Worm (Caenorhabditis elegans): Measurements from ENCODE around the gene col-12.

col-12 gene

DNA sequence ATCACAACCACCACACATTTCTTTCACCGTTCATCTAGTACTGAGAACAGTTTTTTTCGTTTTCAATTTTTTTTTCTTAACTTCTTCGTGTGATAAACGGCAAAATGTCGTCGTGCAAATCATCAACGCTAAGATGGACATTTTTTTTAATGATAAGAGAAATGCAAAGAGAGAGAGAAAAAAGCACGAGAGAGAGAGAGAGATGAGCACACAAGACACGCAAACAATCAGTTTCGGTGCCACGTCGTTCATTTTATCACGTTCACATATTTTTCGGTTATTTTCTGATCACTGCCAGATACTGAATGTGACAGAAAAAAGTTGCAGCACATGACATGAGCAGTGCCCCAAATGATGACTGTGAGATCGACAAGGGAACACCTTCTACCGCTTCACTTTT, 43.2 kb upstream of the col-12 start, which contains the start of gene egl-9 (continued):
- no peak for TF ChIP-seq zfp-2 (tag; optimal IDR thresholded peaks at IDR 0.05)
- TF ChIP-seq daf-19 (GFP tag; conservative IDR thresholded peaks at IDR 0.05): no peak

DNA sequence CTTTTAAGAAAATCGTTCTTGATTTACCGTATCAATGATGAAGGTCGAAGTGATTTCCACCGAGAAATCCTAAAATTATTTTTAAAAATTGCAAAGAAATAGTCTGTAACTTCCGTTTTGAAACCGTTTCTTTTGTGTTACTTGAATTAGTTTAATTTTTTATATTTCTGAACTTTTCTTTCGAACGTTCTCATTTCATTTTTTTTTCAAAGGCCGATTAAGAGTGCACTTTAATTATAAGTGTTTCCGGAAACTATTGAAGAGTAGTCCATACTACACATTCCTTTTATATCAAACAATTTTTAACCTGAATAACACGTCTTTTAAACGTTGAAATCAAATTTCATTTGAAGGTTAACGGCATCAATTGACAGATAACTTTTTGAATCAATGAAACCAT, 42.7 kb upstream of the col-12 start:
- TF ChIP-seq unc-62 (GFP tag; optimal IDR thresholded peaks at IDR 0.05 in 1 of 2) (peak in 1 of 2 experiments; percentile 90), unc-62 (tag; optimal IDR thresholded peaks at IDR 0.05) (no peak), aha-1 (tag) (peak; percentile 13), ceh-32 (tag; optimal IDR thresholded peaks at IDR 0.05; ENCODE audit: poor library complexity) (no peak), lsy-2 (tag; optimal IDR thresholded peaks at IDR 0.05) (no peak)

DNA sequence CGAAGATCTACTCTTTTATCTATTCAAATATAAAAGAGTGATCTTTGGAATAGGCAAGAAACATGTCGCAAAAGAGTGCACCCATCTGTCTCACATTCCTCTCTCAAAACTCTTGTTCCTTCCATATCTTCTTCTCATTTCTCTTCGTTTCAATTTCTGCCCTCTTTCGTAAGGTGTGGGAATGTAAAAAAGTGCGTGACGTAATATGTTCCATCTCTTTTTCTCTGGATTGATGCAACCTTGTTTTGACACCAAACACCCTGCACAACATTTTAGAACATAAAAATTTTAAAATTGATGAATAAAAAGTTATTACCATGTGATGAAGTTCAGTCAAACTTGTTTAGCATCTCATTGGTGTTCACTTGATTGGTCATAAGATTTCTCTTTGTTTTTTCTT, 42.1 kb upstream of the col-12 start:
- TF ChIP-seq mes-2 (tag; optimal IDR thresholded peaks at IDR 0.05; ENCODE audit: poor library complexity, severe bottlenecking) (peak; percentile 2), daf-16 (GFP tag; optimal IDR thresholded peaks at IDR 0.05) (no peak), daf-16 (tag; optimal IDR thresholded peaks at IDR 0.05) (peak; percentile 15), nhr-111 (GFP tag; optimal IDR thresholded peaks at IDR 0.05) (no peak), mep-1 (tag; optimal IDR thresholded peaks at IDR 0.05) (no peak), hmg-1.1 (GFP tag; IDR thresholded peaks at IDR 0.05) (no peak), madf-5 (GFP tag; IDR thresholded peaks at IDR 0.05) (no peak), arid-1 (GFP tag; conservative IDR thresholded peaks at IDR 0.05) (no peak), php-3 (GFP tag; IDR thresholded peaks at IDR 0.05) (no peak), ama-1 (optimal IDR thresholded peaks at IDR 0.05) (peak; percentile 58), skn-1 (tag; optimal IDR thresholded peaks at IDR 0.05) (no peak), lin-13 (GFP tag; optimal IDR thresholded peaks at IDR 0.05) (no peak), lin-1 (GFP tag; IDR thresholded peaks at IDR 0.05) (no peak), hlh-30 (tag; optimal IDR thresholded peaks at IDR 0.05; ENCODE audit: insufficient read depth) (peak; percentile 71), ceh-32 (tag; optimal IDR thresholded peaks at IDR 0.05; ENCODE audit: poor library complexity) (no peak), nhr-48 (tag; optimal IDR thresholded peaks at IDR 0.05) (no peak)

DNA sequence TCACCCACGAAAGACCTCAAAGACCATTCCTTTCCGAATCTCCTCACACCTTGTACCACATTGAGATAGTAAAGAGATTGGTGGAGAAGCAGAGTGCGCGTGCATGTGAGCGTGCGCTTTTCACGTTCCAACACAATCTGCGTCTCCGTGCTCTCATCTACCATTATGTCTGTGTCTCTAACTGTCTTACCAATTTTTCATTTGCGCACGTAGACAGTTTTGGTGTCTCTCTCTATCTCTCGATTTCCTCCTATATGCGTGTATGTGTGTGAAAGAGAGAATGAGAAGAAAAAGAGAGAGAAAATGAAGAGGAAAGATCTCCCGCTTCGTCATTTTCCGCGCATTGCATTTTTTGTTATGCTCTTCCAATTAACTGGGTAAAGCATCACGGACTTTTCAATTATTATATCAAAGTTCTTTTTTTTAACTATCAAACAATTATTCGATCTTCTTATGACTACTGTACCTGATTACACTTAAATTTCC, 41.7 kb upstream of the col-12 start:
- peak; percentile 46 for TF ChIP-seq ceh-28 (tag; optimal IDR thresholded peaks at IDR 0.05)
- peak; percentile 86 for TF ChIP-seq jun-1 (tag; optimal IDR thresholded peaks at IDR 0.05)
- TF ChIP-seq ceh-32 (tag; optimal IDR thresholded peaks at IDR 0.05; ENCODE audit: poor library complexity): no peak
- TF ChIP-seq unc-130 (GFP tag; optimal IDR thresholded peaks at IDR 0.05): no peak
- TF ChIP-seq mep-1 (tag; optimal IDR thresholded peaks at IDR 0.05): peak; percentile 96
- no peak for TF ChIP-seq ceh-82 (tag; optimal IDR thresholded peaks at IDR 0.05)
- peak; percentile 14 for TF ChIP-seq egl-27 (tag; optimal IDR thresholded peaks at IDR 0.05)
- no peak for TF ChIP-seq Y5F2A.4 (GFP tag; optimal IDR thresholded peaks at IDR 0.05)
- peak; percentile 92 for TF ChIP-seq mxl-3 (GFP tag; optimal IDR thresholded peaks at IDR 0.05)
- no peak for TF ChIP-seq F44E2.7 (GFP tag; IDR thresholded peaks at IDR 0.05)
- no peak for TF ChIP-seq egl-43 (GFP tag; IDR thresholded peaks at IDR 0.05)
- no peak for TF ChIP-seq madf-5 (GFP tag; IDR thresholded peaks at IDR 0.05)
- TF ChIP-seq ceh-20 (GFP tag; IDR thresholded peaks at IDR 0.05): peak; percentile 88
- TF ChIP-seq nhr-237 (tag; optimal IDR thresholded peaks at IDR 0.05): peak; percentile 25
- no peak for TF ChIP-seq Y105C5A.15 (GFP tag; IDR thresholded peaks at IDR 0.05)
- peak; percentile 86 for TF ChIP-seq nhr-25 (tag; optimal IDR thresholded peaks at IDR 0.05; ENCODE audit: borderline replicate concordance, insufficient read depth)
- TF ChIP-seq snpc-1.2 (GFP tag; IDR thresholded peaks at IDR 0.05): no peak
- peak; percentile 54 for TF ChIP-seq T20F7.1 (GFP tag; optimal IDR thresholded peaks at IDR 0.05)
- TF ChIP-seq lin-39 (tag; optimal IDR thresholded peaks at IDR 0.05): no peak
- peak; percentile 52; the same call in 1 of the 2 replicates for TF ChIP-seq nhr-42 (GFP tag; IDR thresholded peaks at IDR 0.05)
- 0 out of 2 replicates have a peak, but pooled peaks have one; percentile 48 for TF ChIP-seq zfp-3 (GFP tag; conservative IDR thresholded peaks at IDR 0.05)
- TF ChIP-seq unc-62 (GFP tag; optimal IDR thresholded peaks at IDR 0.05 in 1 of 2): peak in 1 of 2 experiments; percentile 99
- TF ChIP-seq unc-62 (tag; optimal IDR thresholded peaks at IDR 0.05): no peak
- peak; percentile 98 for TF ChIP-seq hlh-30 (tag; optimal IDR thresholded peaks at IDR 0.05; ENCODE audit: insufficient read depth)
- peak; percentile 55; the same call in 1 of the 2 replicates for TF ChIP-seq saeg-2 (GFP tag; IDR thresholded peaks at IDR 0.05)
- peak; percentile 96 for TF ChIP-seq nhr-28 (tag; optimal IDR thresholded peaks at IDR 0.05)
- no peak for TF ChIP-seq sdz-12 (GFP tag; optimal IDR thresholded peaks at IDR 0.05)
- TF ChIP-seq nhr-10 (tag; optimal IDR thresholded peaks at IDR 0.05): peak; percentile 89
- TF ChIP-seq lin-38 (GFP tag; IDR thresholded peaks at IDR 0.05): peak; percentile 59
- no peak for TF ChIP-seq daf-8 (GFP tag; IDR thresholded peaks at IDR 0.05)
- TF ChIP-seq php-3 (GFP tag; IDR thresholded peaks at IDR 0.05): peak; percentile 50
